Fruit fly (Drosophila melanogaster) Kc167 (cell line): ENCODE results near the gene CG5011.

Source experiments
- Myc ChIP-seq: fragments of >200 bp; optimal IDR thresholded peaks from 2 replicates; lab custom pipeline; 2017; ENCODE audit warnings: missing external identifiers
- Sin3A ChIP-seq: fragments of >200 bp; optimal IDR thresholded peaks from 2 replicates; lab custom pipeline; 2018; ENCODE audit warnings: missing external identifiers
- h ChIP-seq: fragments of >200 bp; optimal IDR thresholded peaks from 3 replicates; lab custom pipeline; 2018; ENCODE audit warnings: missing external identifiers
- insv ChIP-seq: fragments of >200 bp; optimal IDR thresholded peaks from 3 replicates; lab custom pipeline; 2018; ENCODE audit warnings: missing external identifiers
- psq ChIP-seq: fragments of >200 bp; optimal IDR thresholded peaks from 2 replicates; lab custom pipeline; 2017; ENCODE audit warnings: missing external identifiers
- ttk ChIP-seq: sonication (Bioruptor generic); optimal IDR thresholded peaks from 2 replicates; lab custom pipeline; 2017; ENCODE audit warnings: missing external identifiers

- TF ChIP-seq psq (lab: Kevin White, UChicago): no peak
- no peak for TF ChIP-seq h (lab: Kevin White, UChicago)
- no peak for TF ChIP-seq Sin3A (lab: Kevin White, UChicago)
- TF ChIP-seq insv (lab: Kevin White, UChicago): no peak
- TF ChIP-seq Myc: no peak
- TF ChIP-seq ttk (lab: Kevin White, UChicago): no peak
These were observed 41.8 kb upstream of the CG5011 start, which contains the start of gene Tango14 for dm6 chr2L:1158519-1159319.
